Fruit fly (Drosophila melanogaster): ENCODE measurements around the gene Nedd8.

DNA sequence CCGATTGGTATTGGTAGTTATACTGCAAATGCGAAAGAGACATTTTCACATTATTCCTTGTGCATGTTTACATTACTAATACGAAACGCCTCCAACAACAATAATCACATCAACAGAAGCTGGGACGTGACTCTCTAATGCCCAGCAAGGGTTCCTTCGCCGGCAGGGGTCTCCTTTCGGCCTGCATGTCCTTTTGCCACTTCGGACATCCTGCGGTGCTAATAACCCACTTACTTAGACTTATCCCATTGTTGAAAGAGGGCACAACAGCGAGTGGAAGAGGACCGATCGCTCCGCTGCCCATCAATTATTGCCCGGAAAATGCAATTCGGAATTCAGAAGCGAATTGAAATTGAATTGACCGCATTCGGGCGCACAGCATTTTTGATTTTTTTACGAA, 25.7 kb downstream of the Nedd8 start:
- no peak for TF ChIP-seq CG33557 (GFP tag; optimal IDR thresholded peaks at IDR 0.05)
- no peak for TF ChIP-seq Lpt (GFP tag; optimal IDR thresholded peaks at IDR 0.05)
- no peak for TF ChIP-seq CG2678 (tag; optimal IDR thresholded peaks at IDR 0.05)
- no peak for TF ChIP-seq CG11398 (GFP tag; optimal IDR thresholded peaks at IDR 0.05)
- TF ChIP-seq CG13894 (tag; optimal IDR thresholded peaks at IDR 0.05) = no peak
- no peak for TF ChIP-seq az2 (GFP tag; optimal IDR thresholded peaks at IDR 0.05)
- no peak for TF ChIP-seq bbx (GFP tag; IDR thresholded peaks at IDR 0.05; ENCODE audit: partially characterized antibody)
- TF ChIP-seq CTCF (GFP tag; optimal IDR thresholded peaks at IDR 0.05) = no peak
- TF ChIP-seq jumu (GFP tag; optimal IDR thresholded peaks at IDR 0.05) = no peak
- TF ChIP-seq tna (GFP tag; IDR thresholded peaks at IDR 0.05; ENCODE audit: partially characterized antibody) = no peak
- TF ChIP-seq sd (tag; optimal IDR thresholded peaks at IDR 0.05) = no peak
- no peak for TF ChIP-seq nau (GFP tag; optimal IDR thresholded peaks at IDR 0.05)
- TF ChIP-seq ato (GFP tag; IDR thresholded peaks at IDR 0.05; ENCODE audit: partially characterized antibody) = no peak
- TF ChIP-seq CG34376 (GFP tag; optimal IDR thresholded peaks at IDR 0.05) = no peak

Measured in whole organism, embryonic.